Worm (Caenorhabditis elegans) whole organism, L4/young adult: Measurements from ENCODE around the gene srx-17.

Source experiments
- W03F9.2 ChIP-seq: fragments of 150-350 bp; optimal IDR thresholded peaks from 2 replicates; lab custom pipeline; 2014; ENCODE audit warnings: missing biosample characterization, missing genetic modification characterization
- dao-5 ChIP-seq: sonication (generic microtip); optimal IDR thresholded peaks from 2 replicates; lab custom pipeline; 2016; ENCODE audit warnings: missing genotype, missing genetic modification characterization, moderate library complexity, missing compliant biosample characterization
- him-1 ChIP-seq: sonication (generic microtip); optimal IDR thresholded peaks from 2 replicates; lab custom pipeline; 2016; ENCODE audit warnings: missing genotype, missing genetic modification reagents, missing genetic modification characterization, missing compliant biosample characterization

- TF ChIP-seq him-1 (tag; lab: Kevin White, UChicago) = no peak
- no peak for TF ChIP-seq W03F9.2 (tag; lab: Kevin White, UChicago)
- no peak for TF ChIP-seq dao-5
Observed at ce11 chrV:13843147-13843546, 2.1 kb downstream of the srx-17 start, which contains the start of gene srx-130.
